Fruit fly (Drosophila melanogaster) whole organism, embryonic: ENCODE data around the gene CG3632.

ENCODE experiments used
- Atf6 ChIP-seq: fragments of 200-800 bp; sonication (Bioruptor generic); IDR thresholded peaks from 2 replicates; pipeline ENCODE4 v1.3.6; 2022; ENCODE audit warnings: missing biosample characterization, missing genetic modification characterization
- CG10267 ChIP-seq: fragments of 200-800 bp; sonication (Bioruptor generic); optimal IDR thresholded peaks from 2 replicates; lab custom pipeline; 2018; ENCODE audit warnings: missing biosample characterization, mild to moderate bottlenecking, missing genetic modification characterization, moderate library complexity
- CG10321 ChIP-seq: fragments of 200-800 bp; sonication (Bioruptor generic); IDR thresholded peaks from 2 replicates; pipeline ENCODE4 v1.3.6; 2022; ENCODE audit warnings: missing biosample characterization, missing genetic modification characterization
- CG10543 ChIP-seq: fragments of 200-800 bp; sonication (Bioruptor generic); optimal IDR thresholded peaks from 3 replicates; lab custom pipeline; 2017; ENCODE audit warnings: missing biosample characterization, mild to moderate bottlenecking, missing genetic modification characterization, moderate library complexity
- CG11504 ChIP-seq: fragments of 200-800 bp; sonication (Bioruptor generic); optimal IDR thresholded peaks from 3 replicates; lab custom pipeline; 2019; ENCODE audit warnings: missing biosample characterization, mild to moderate bottlenecking, missing genetic modification characterization, moderate library complexity
- CG11560 ChIP-seq: fragments of 200-800 bp; sonication (Bioruptor generic); IDR thresholded peaks from 3 replicates; pipeline ENCODE4 v1.3.6; 2022; ENCODE audit warnings: missing biosample characterization, missing genetic modification characterization
- CG11723 ChIP-seq: fragments of 200-800 bp; sonication (Bioruptor generic); optimal IDR thresholded peaks from 2 replicates; lab custom pipeline; 2017; ENCODE audit warnings: missing biosample characterization, mild to moderate bottlenecking, missing genetic modification characterization
- CG13296 ChIP-seq: fragments of 200-800 bp; sonication (Bioruptor generic); optimal IDR thresholded peaks from 3 replicates; lab custom pipeline; 2018; ENCODE audit warnings: missing biosample characterization, mild to moderate bottlenecking, missing genetic modification characterization
- CG13894 ChIP-seq: fragments of 200-800 bp; sonication (Bioruptor generic); optimal IDR thresholded peaks from 3 replicates; lab custom pipeline; 2018; ENCODE audit warnings: missing biosample characterization, mild to moderate bottlenecking, missing genetic modification characterization, moderate library complexity
- CG17829 ChIP-seq: fragments of 200-800 bp; optimal IDR thresholded peaks from 2 replicates; lab custom pipeline; 2019; ENCODE audit warnings: missing biosample characterization, mild to moderate bottlenecking, missing genetic modification characterization, moderate library complexity
- CG1792 ChIP-seq: fragments of 200-800 bp; sonication (Bioruptor generic); optimal IDR thresholded peaks from 2 replicates; lab custom pipeline; 2016; ENCODE audit warnings: missing biosample characterization, missing genetic modification characterization
- CG2129 ChIP-seq: fragments of 200-800 bp; sonication (Bioruptor generic); IDR thresholded peaks from 2 replicates; pipeline ENCODE4 v1.3.6; 2022; ENCODE audit warnings: missing biosample characterization, missing genetic modification characterization; ENCODE audit not compliant: partially characterized antibody
- CG30403 ChIP-seq: fragments of 200-800 bp; sonication (Bioruptor generic); optimal IDR thresholded peaks from 3 replicates; lab custom pipeline; 2016; ENCODE audit warnings: missing biosample characterization, missing genetic modification characterization
- CG31388 ChIP-seq: fragments of 200-800 bp; sonication (Bioruptor generic); optimal IDR thresholded peaks from 2 replicates; lab custom pipeline; 2016; ENCODE audit warnings: missing biosample characterization, missing genetic modification characterization
- CG4282 ChIP-seq: fragments of 200-800 bp; sonication (Bioruptor generic); optimal IDR thresholded peaks from 2 replicates; lab custom pipeline; 2016; ENCODE audit warnings: missing biosample characterization, missing genetic modification characterization
- CG4404 ChIP-seq: fragments of 200-800 bp; sonication (Bioruptor generic); IDR thresholded peaks from 2 replicates; pipeline ENCODE4 v1.3.6; 2022; ENCODE audit warnings: missing biosample characterization, missing genetic modification characterization
- CG5245 ChIP-seq: fragments of 200-800 bp; sonication (Bioruptor generic); optimal IDR thresholded peaks from 3 replicates; lab custom pipeline; 2016; ENCODE audit warnings: missing biosample characterization, missing genetic modification characterization
- CG6813 ChIP-seq: fragments of 200-800 bp; sonication (Bioruptor generic); optimal IDR thresholded peaks from 2 replicates; lab custom pipeline; 2017; ENCODE audit warnings: missing biosample characterization, missing genetic modification characterization, mild to moderate bottlenecking, moderate library complexity, missing genetic modification reagents
- CG7839 ChIP-seq: fragments of 200-800 bp; sonication (Bioruptor generic); optimal IDR thresholded peaks from 3 replicates; lab custom pipeline; 2018; ENCODE audit warnings: missing biosample characterization, mild to moderate bottlenecking, missing genetic modification characterization, moderate library complexity
- CTCF ChIP-seq: fragments of 200-800 bp; sonication (Bioruptor generic); optimal IDR thresholded peaks from 2 replicates; lab custom pipeline; 2017; ENCODE audit warnings: missing biosample characterization, mild to moderate bottlenecking, missing genetic modification characterization, moderate library complexity
- D ChIP-seq, 2 experiments: fragments of 200-800 bp in 1 of 2; fragments of >200 bp in 1 of 2; sonication (Bioruptor generic) in 1 of 2; optimal IDR thresholded peaks; 2 replicates in 1 of 2; 3 replicates in 1 of 2; lab custom pipeline; 2017; ENCODE audit warnings: mild to moderate bottlenecking in 1 of 2, missing biosample characterization in 1 of 2, missing genetic modification characterization in 1 of 2, missing genetic modification reagents in 1 of 2
- Dfd ChIP-seq, 2 experiments: fragments of >200 bp; optimal IDR thresholded peaks; 2 replicates each; lab custom pipeline; 2017; ENCODE audit warnings: missing biosample characterization in 2 of 2, missing genetic modification characterization in 2 of 2
- Doc3 ChIP-seq: fragments of 200-800 bp; sonication (Bioruptor generic); IDR thresholded peaks from 3 replicates; pipeline ENCODE4 v1.3.6; 2022; ENCODE audit warnings: missing biosample characterization, missing genetic modification characterization; ENCODE audit not compliant: partially characterized antibody
- Ets97D ChIP-seq: fragments of 200-800 bp; sonication (Bioruptor generic); optimal IDR thresholded peaks from 3 replicates; lab custom pipeline; 2016; ENCODE audit warnings: missing biosample characterization, missing genetic modification characterization
- Fer3 ChIP-seq: fragments of 200-800 bp; sonication (Bioruptor generic); optimal IDR thresholded peaks from 2 replicates; lab custom pipeline; 2018; ENCODE audit warnings: missing biosample characterization, mild to moderate bottlenecking, missing genetic modification characterization, moderate library complexity
- HLH4C ChIP-seq: fragments of 200-800 bp; sonication (Bioruptor generic); IDR thresholded peaks from 3 replicates; pipeline ENCODE4 v1.3.6; 2022; ENCODE audit warnings: missing biosample characterization, missing genetic modification characterization; ENCODE audit not compliant: partially characterized antibody
- Hmr ChIP-seq: fragments of 200-800 bp; sonication (Bioruptor generic); optimal IDR thresholded peaks from 3 replicates; lab custom pipeline; 2017; ENCODE audit warnings: mild to moderate bottlenecking, missing biosample characterization, missing genetic modification reagents, missing genetic modification characterization
- Hmx ChIP-seq: fragments of 200-800 bp; sonication (Bioruptor generic); optimal IDR thresholded peaks from 2 replicates; lab custom pipeline; 2016; ENCODE audit warnings: missing biosample characterization, missing genetic modification characterization
- Hr51 ChIP-seq, 2 experiments: fragments of 200-800 bp; sonication (Bioruptor generic); optimal IDR thresholded peaks; 2 replicates in 1 of 2; 3 replicates in 1 of 2; lab custom pipeline; 2016 to 2018; ENCODE audit warnings: missing biosample characterization in 2 of 2, missing genetic modification characterization in 2 of 2, mild to moderate bottlenecking in 1 of 2, moderate library complexity in 1 of 2
- Meics ChIP-seq: fragments of 200-800 bp; sonication (Bioruptor generic); optimal IDR thresholded peaks from 2 replicates; lab custom pipeline; 2017; ENCODE audit warnings: missing biosample characterization, mild to moderate bottlenecking, missing genetic modification characterization
- NC2β ChIP-seq: fragments of 200-800 bp; sonication (Bioruptor generic); optimal IDR thresholded peaks from 2 replicates; lab custom pipeline; 2016; ENCODE audit warnings: missing biosample characterization, missing genetic modification characterization
- Nf-YB ChIP-seq: fragments of 200-800 bp; sonication (Bioruptor generic); optimal IDR thresholded peaks from 3 replicates; lab custom pipeline; 2019; ENCODE audit warnings: missing biosample characterization, mild to moderate bottlenecking, missing genetic modification characterization, moderate library complexity
- Poxn ChIP-seq: fragments of 200-800 bp; sonication (Bioruptor generic); IDR thresholded peaks from 2 replicates; pipeline ENCODE4 v1.3.6; 2022; ENCODE audit warnings: missing biosample characterization, missing genetic modification characterization
- ab ChIP-seq: fragments of 200-800 bp; sonication (Bioruptor generic); optimal IDR thresholded peaks from 2 replicates; lab custom pipeline; 2016; ENCODE audit warnings: missing biosample characterization, missing genetic modification characterization
- ash1 ChIP-seq: fragments of 200-800 bp; sonication (Bioruptor generic); optimal IDR thresholded peaks from 2 replicates; lab custom pipeline; 2018; ENCODE audit warnings: missing biosample characterization, mild to moderate bottlenecking, missing genetic modification characterization
- az2 ChIP-seq: fragments of 200-800 bp; sonication (Bioruptor generic); optimal IDR thresholded peaks from 3 replicates; lab custom pipeline; 2016; ENCODE audit warnings: missing biosample characterization, missing genetic modification characterization
- cas ChIP-seq: fragments of 200-800 bp; sonication (Bioruptor generic); IDR thresholded peaks from 2 replicates; pipeline ENCODE4 v1.3.6; 2022; ENCODE audit warnings: missing biosample characterization, missing genetic modification characterization
- chif ChIP-seq, 2 experiments: fragments of 200-800 bp; sonication (Bioruptor generic); optimal IDR thresholded peaks; 3 replicates each; lab custom pipeline; 2016; ENCODE audit warnings: missing biosample characterization in 2 of 2, missing genetic modification characterization in 2 of 2
- crc ChIP-seq: fragments of 200-800 bp; sonication (Bioruptor generic); optimal IDR thresholded peaks from 2 replicates; lab custom pipeline; 2016; ENCODE audit warnings: missing biosample characterization, missing genetic modification characterization
- ftz-f1 ChIP-seq: fragments of 200-800 bp; sonication (Bioruptor generic); optimal IDR thresholded peaks from 2 replicates; lab custom pipeline; 2016; ENCODE audit warnings: missing biosample characterization, missing genetic modification characterization
- hbn ChIP-seq: fragments of 200-800 bp; sonication (Bioruptor generic); IDR thresholded peaks from 2 replicates; pipeline ENCODE4 v1.3.6; 2022; ENCODE audit warnings: missing biosample characterization, missing genetic modification characterization; ENCODE audit not compliant: partially characterized antibody
- her ChIP-seq: fragments of 200-800 bp; sonication (Bioruptor generic); optimal IDR thresholded peaks from 2 replicates; lab custom pipeline; 2016; ENCODE audit warnings: missing biosample characterization, missing genetic modification characterization
- klu ChIP-seq: fragments of 200-800 bp; sonication (Bioruptor generic); IDR thresholded peaks from 2 replicates; pipeline ENCODE4 v1.3.6; 2022; ENCODE audit warnings: missing biosample characterization, missing genetic modification characterization
- org-1 ChIP-seq: fragments of 200-800 bp; sonication (Bioruptor generic); optimal IDR thresholded peaks from 2 replicates; lab custom pipeline; 2017; ENCODE audit warnings: missing biosample characterization, missing genetic modification characterization
- pan ChIP-seq, 4 experiments: fragments of >200 bp in 3 of 4; fragments of 200-800 bp in 1 of 4; sonication (Bioruptor generic) in 1 of 4; optimal IDR thresholded peaks in 3 of 4; IDR thresholded peaks in 1 of 4; 2 replicates each; pipeline versions ENCODE4 v1.3.6 to Lab custom; 2017 to 2022; ENCODE audit warnings: missing biosample characterization in 2 of 4, missing genetic modification characterization in 2 of 4, mixed read lengths in 1 of 4
- sd ChIP-seq: fragments of 200-800 bp; sonication (Bioruptor generic); optimal IDR thresholded peaks from 3 replicates; lab custom pipeline; 2018; ENCODE audit warnings: missing biosample characterization, mild to moderate bottlenecking, missing genetic modification characterization, moderate library complexity
- sens ChIP-seq: fragments of 200-800 bp; sonication (Bioruptor generic); peaks from one replicate; lab custom pipeline; 2016; ENCODE audit warnings: missing biosample characterization, missing genetic modification characterization
- sob ChIP-seq: fragments of 200-800 bp; sonication (Bioruptor generic); IDR thresholded peaks from 2 replicates; pipeline ENCODE4 v1.3.6; 2022; ENCODE audit warnings: missing biosample characterization, missing genetic modification characterization
- tna ChIP-seq: fragments of 200-800 bp; sonication (Bioruptor generic); IDR thresholded peaks from 2 replicates; pipeline ENCODE4 v1.3.6; 2022; ENCODE audit warnings: missing biosample characterization, missing genetic modification characterization; ENCODE audit not compliant: partially characterized antibody
- wor ChIP-seq: fragments of 200-800 bp; sonication (Bioruptor generic); IDR thresholded peaks from 2 replicates; pipeline ENCODE4 v1.3.6; 2022; ENCODE audit warnings: missing biosample characterization, missing genetic modification characterization

CG3632 gene

dm6 chrX:16288492-16288964 is 7.9 kb upstream of the CG3632 start, which contains the start of the genes CG32576 and caz (continued):
- TF ChIP-seq cas (GFP tag; lab: Robert Waterston, UW) (no peak), HLH4C (GFP tag; lab: Robert Waterston, UW) (peak; percentile 55; the same call in 2 of the 3 replicates), pan (optimal IDR thresholded peaks at IDR 0.05; lab: Kevin White, UChicago) (no peak), pan (GFP tag; optimal IDR thresholded peaks at IDR 0.05 in 1 of 2, IDR thresholded peaks at IDR 0.05 in 1 of 2) (no peak), Meics (GFP tag; lab: Kevin White, UChicago) (peak; percentile 33), CG13296 (no peak), CG6813 (no peak), CG1792 (GFP tag; lab: Kevin White, UChicago) (no peak), Doc3 (peak; percentile 66; the same call in 2 of the 3 replicates), CG10267 (tag; lab: Kevin White, UChicago) (peak; percentile 96), CG4404 (no peak; the same call in 1 of the 2 replicates), Atf6 (no peak), az2 (GFP tag; lab: Kevin White, UChicago) (peak; percentile 29), CG13894 (tag; lab: Kevin White, UChicago) (no peak), Fer3 (no peak), D (optimal IDR thresholded peaks at IDR 0.05; lab: Kevin White, UChicago) (no peak), D (GFP tag; optimal IDR thresholded peaks at IDR 0.05; lab: Kevin White, UChicago) (peak; percentile 23), CTCF (GFP tag; lab: Kevin White, UChicago) (peak; percentile 47), Poxn (GFP tag; lab: Robert Waterston, UW) (no peak), Hr51 (GFP tag; optimal IDR thresholded peaks at IDR 0.05; lab: Kevin White, UChicago) (peak in 1 of 2 experiments; percentile 19), ab (no peak), sens (GFP tag; lab: Kevin White, UChicago) (peak; percentile 66), org-1 (GFP tag; lab: Kevin White, UChicago) (no peak), CG30403 (GFP tag; lab: Kevin White, UChicago) (peak; percentile 56), hbn (GFP tag; lab: Robert Waterston, UW) (peak; percentile 32; the same call in 1 of the 2 replicates), NC2β (GFP tag; lab: Kevin White, UChicago) (no peak), ash1 (GFP tag; lab: Kevin White, UChicago) (no peak), CG31388 (GFP tag; lab: Kevin White, UChicago) (no peak), sob (GFP tag; lab: Robert Waterston, UW) (peak; percentile 39; the same call in 1 of the 2 replicates), CG11504 (tag; lab: Kevin White, UChicago) (no peak), Hmr (no peak), CG10321 (GFP tag; lab: Robert Waterston, UW) (no peak), wor (GFP tag; lab: Robert Waterston, UW) (no peak), CG10543 (GFP tag; lab: Kevin White, UChicago) (peak; percentile 74), CG5245 (GFP tag; lab: Kevin White, UChicago) (no peak), CG17829 (tag; lab: Kevin White, UChicago) (peak; percentile 53), chif (GFP tag; optimal IDR thresholded peaks at IDR 0.05; lab: Kevin White, UChicago) (peak in 1 of 2 experiments; percentile 16), CG11560 (tag; lab: Robert Waterston, UW) (no peak), tna (GFP tag; lab: Robert Waterston, UW) (no peak), CG11723 (GFP tag; lab: Kevin White, UChicago) (no peak), CG4282 (no peak), her (GFP tag; lab: Kevin White, UChicago) (no peak), Ets97D (GFP tag; lab: Kevin White, UChicago) (peak; percentile 29), CG2129 (GFP tag; lab: Robert Waterston, UW) (peak; percentile 39; the same call in 1 of the 2 replicates), CG7839 (tag; lab: Kevin White, UChicago) (no peak), ftz-f1 (GFP tag; lab: Kevin White, UChicago) (no peak), Nf-YB (no peak), klu (GFP tag; lab: Robert Waterston, UW) (no peak), Hmx (GFP tag; lab: Kevin White, UChicago) (no peak), sd (tag; lab: Kevin White, UChicago) (peak; percentile 81), crc (no peak), Dfd (GFP tag; optimal IDR thresholded peaks at IDR 0.05; lab: Kevin White, UChicago) (no peak)
